Fruit fly (Drosophila melanogaster): ENCODE measurements around the gene CG33116.

The CG33116 gene

DNA sequence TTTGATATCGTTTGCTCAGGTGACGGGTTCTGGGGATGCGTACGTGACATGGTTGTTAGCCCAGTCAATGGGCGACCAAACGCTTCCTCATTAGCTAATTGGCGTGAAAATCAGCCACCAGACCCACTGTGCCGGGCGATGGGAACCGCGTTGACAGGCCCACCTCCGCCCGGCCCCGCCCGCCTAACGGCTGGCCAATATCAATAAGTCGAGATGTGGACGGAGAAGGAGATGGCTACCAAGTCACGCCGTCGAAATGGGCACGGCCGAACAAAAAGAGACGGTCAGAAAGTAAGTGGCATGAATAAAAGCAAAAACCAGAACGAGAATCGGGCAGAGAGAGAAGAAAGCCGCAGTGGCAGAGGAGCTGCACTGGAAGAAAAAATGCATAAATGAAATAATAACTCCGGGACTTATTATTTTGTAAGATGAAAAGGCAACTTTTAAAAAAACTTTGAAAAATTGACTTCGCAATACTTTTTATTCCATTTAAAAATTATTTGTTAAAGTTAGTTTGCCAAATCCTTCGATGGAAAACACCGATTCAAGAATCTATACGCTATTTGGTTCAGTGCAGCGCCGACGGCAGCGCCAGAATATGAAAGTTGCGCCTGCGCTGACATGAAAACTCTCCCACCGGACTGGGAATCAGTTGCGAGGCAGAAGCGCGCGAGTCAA is 4.6 kb downstream of the CG33116 start, which contains the start of gene CG13082 (continued):
- TF ChIP-seq pita (GFP tag; optimal IDR thresholded peaks at IDR 0.05) (no peak), CG4328 (GFP tag; optimal IDR thresholded peaks at IDR 0.05) (no peak), onecut (GFP tag; IDR thresholded peaks at IDR 0.05) (peak; percentile 13; the same call in 1 of the 2 replicates), tup (GFP tag; optimal IDR thresholded peaks at IDR 0.05) (peak; percentile 10), sens (GFP tag) (peak; percentile 93), wdn (GFP tag; IDR thresholded peaks at IDR 0.05) (no peak), CG3281 (GFP tag; optimal IDR thresholded peaks at IDR 0.05) (no peak), ci (GFP tag; IDR thresholded peaks at IDR 0.05) (peak; percentile 54; the same call in 2 of the 3 replicates), CrebB (tag; optimal IDR thresholded peaks at IDR 0.05) (no peak), pnt (GFP tag; optimal IDR thresholded peaks at IDR 0.05) (peak; percentile 5), yki (optimal IDR thresholded peaks at IDR 0.05) (no peak), stwl (tag; optimal IDR thresholded peaks at IDR 0.05) (no peak), Xbp1 (GFP tag; optimal IDR thresholded peaks at IDR 0.05) (peak; percentile 31), CG2202 (tag; optimal IDR thresholded peaks at IDR 0.05) (peak; percentile 58), CTCF (GFP tag; optimal IDR thresholded peaks at IDR 0.05) (no peak), Dip2 (GFP tag; IDR thresholded peaks at IDR 0.05) (no peak), zf30C (GFP tag; optimal IDR thresholded peaks at IDR 0.05) (peak; percentile 75), crc (GFP tag; optimal IDR thresholded peaks at IDR 0.05) (no peak), croc (GFP tag; conservative IDR thresholded peaks at IDR 0.05) (peak; percentile 50), CG31365 (tag; optimal IDR thresholded peaks at IDR 0.05) (no peak), slp2 (GFP tag; optimal IDR thresholded peaks at IDR 0.05) (peak; percentile 40), GATAe (GFP tag; conservative IDR thresholded peaks at IDR 0.05) (no peak), slou (GFP tag; optimal IDR thresholded peaks at IDR 0.05) (no peak), CG30403 (GFP tag; optimal IDR thresholded peaks at IDR 0.05) (peak; percentile 63), wor (GFP tag; IDR thresholded peaks at IDR 0.05) (no peak), CG7786 (GFP tag; optimal IDR thresholded peaks at IDR 0.05) (no peak), vnd (GFP tag; IDR thresholded peaks at IDR 0.05; ENCODE audit: partially characterized antibody) (no peak), CG3407 (GFP tag; optimal IDR thresholded peaks at IDR 0.05) (peak; percentile 27), HmgD (GFP tag; optimal IDR thresholded peaks at IDR 0.05) (no peak), ato (GFP tag; IDR thresholded peaks at IDR 0.05; ENCODE audit: partially characterized antibody) (no peak), bigmax (GFP tag; optimal IDR thresholded peaks at IDR 0.05) (no peak), fd3F (GFP tag; optimal IDR thresholded peaks at IDR 0.05) (no peak), CG16815 (GFP tag; optimal IDR thresholded peaks at IDR 0.05) (peak; percentile 36), C15 (GFP tag; IDR thresholded peaks at IDR 0.05) (no peak), CG15269 (tag; optimal IDR thresholded peaks at IDR 0.05) (no peak), CG17328 (GFP tag; IDR thresholded peaks at IDR 0.05) (peak; percentile 45), Hand (GFP tag; optimal IDR thresholded peaks at IDR 0.05) (no peak), ewg (GFP tag; optimal IDR thresholded peaks at IDR 0.05) (peak; percentile 52), CkIIα-i1 (GFP tag; IDR thresholded peaks at IDR 0.05) (no peak), CG14710 (tag; optimal IDR thresholded peaks at IDR 0.05) (peak; percentile 79), HLHmδ (GFP tag; optimal IDR thresholded peaks at IDR 0.05) (no peak), ttk (GFP tag; IDR thresholded peaks at IDR 0.05) (no peak), CG13424 (tag; optimal IDR thresholded peaks at IDR 0.05) (peak; percentile 64), HLH54F (GFP tag; optimal IDR thresholded peaks at IDR 0.05) (no peak), CG9727 (GFP tag; optimal IDR thresholded peaks at IDR 0.05) (peak; percentile 58), chif (GFP tag; optimal IDR thresholded peaks at IDR 0.05) (peak; percentile 39 to 51), B-H1 (GFP tag; IDR thresholded peaks at IDR 0.05) (no peak; the same call in 2 of the 3 replicates), CG6854 (GFP tag; optimal IDR thresholded peaks at IDR 0.05) (no peak), ken (GFP tag; IDR thresholded peaks at IDR 0.05) (no peak), CG4404 (GFP tag; IDR thresholded peaks at IDR 0.05) (no peak), Bdp1 (GFP tag; optimal IDR thresholded peaks at IDR 0.05) (no peak), repo (GFP tag; optimal IDR thresholded peaks at IDR 0.05) (no peak)
